Worm (Caenorhabditis elegans): ENCODE results near the gene sqd-1.

DNA sequence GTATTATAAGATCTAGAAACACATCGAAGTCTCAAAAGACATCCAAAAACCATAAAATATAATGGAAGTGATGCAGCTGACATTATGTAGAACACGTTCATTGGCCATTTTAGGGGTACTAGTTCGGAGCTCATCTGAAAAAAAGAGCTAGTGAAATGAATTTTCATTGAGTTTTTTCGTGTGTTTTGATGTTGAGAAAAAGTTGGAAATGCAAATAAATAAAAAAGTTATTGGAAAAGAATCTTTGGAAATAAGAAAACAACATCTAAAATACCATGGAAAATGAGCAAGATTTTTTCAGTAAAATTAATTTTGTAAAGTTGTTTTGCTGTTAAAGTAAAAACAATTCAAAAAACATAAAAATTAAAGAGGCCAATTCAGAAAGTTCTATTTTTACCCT, 33.2 kb upstream of the sqd-1 start, which contains the start of gene srv-24:
- no peak for TF ChIP-seq fkh-10 (GFP tag; optimal IDR thresholded peaks at IDR 0.05)
- no peak for TF ChIP-seq aha-1 (tag)
- TF ChIP-seq lin-13 (GFP tag; optimal IDR thresholded peaks at IDR 0.05): no peak
- TF ChIP-seq aly-2 (tag; optimal IDR thresholded peaks at IDR 0.05): no peak
- no peak for TF ChIP-seq fos-1 (tag; optimal IDR thresholded peaks at IDR 0.05)
- no peak for TF ChIP-seq pha-4 (GFP tag; IDR thresholded peaks at IDR 0.05)
- no peak for TF ChIP-seq pha-4 (tag; optimal IDR thresholded peaks at IDR 0.05)
- no peak for TF ChIP-seq ztf-11 (tag; optimal IDR thresholded peaks at IDR 0.05)
- TF ChIP-seq hlh-30 (tag; optimal IDR thresholded peaks at IDR 0.05; ENCODE audit: insufficient read depth): no peak
- TF ChIP-seq unc-130 (GFP tag; optimal IDR thresholded peaks at IDR 0.05): no peak
